Worm (Caenorhabditis elegans): Measurements from ENCODE around the gene K02E7.12.

The K02E7.12 gene

DNA sequence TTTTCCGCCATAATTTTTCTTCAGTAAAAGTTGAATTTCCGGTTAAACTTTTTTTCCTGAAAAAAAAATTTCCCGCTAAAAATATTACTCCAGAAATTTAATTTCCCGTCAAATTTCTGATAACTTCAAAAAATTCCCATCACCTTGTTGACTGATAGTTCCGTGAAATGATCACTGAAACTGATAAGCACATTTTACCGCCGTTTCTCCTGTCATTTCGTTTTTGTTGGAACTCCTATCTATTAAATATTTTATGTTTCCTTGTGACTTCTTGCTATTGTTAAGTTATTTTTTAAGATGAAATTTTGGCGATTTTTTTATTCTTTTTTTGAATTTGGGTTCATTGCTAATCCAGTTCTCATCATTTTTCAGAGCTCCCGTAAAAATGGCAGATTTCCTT lies 42.4 kb upstream of the K02E7.12 start, which contains the start of gene math-34:
TSS of gene math-34 (plus strand) at position 371 of the 400 bp plus-strand sequence.
- no peak for TF ChIP-seq K12H6.12 (tag; optimal IDR thresholded peaks at IDR 0.05)
- TF ChIP-seq tbp1 (GFP tag; optimal IDR thresholded peaks at IDR 0.05) = no peak
- peak; percentile 58 for TF ChIP-seq nhr-80 (tag; optimal IDR thresholded peaks at IDR 0.05)
- no peak for TF ChIP-seq ZK185.1 (tag; optimal IDR thresholded peaks at IDR 0.05; ENCODE audit: poor library complexity, severe bottlenecking)
- TF ChIP-seq F10E7.11 (tag; optimal IDR thresholded peaks at IDR 0.05) = no peak

DNA sequence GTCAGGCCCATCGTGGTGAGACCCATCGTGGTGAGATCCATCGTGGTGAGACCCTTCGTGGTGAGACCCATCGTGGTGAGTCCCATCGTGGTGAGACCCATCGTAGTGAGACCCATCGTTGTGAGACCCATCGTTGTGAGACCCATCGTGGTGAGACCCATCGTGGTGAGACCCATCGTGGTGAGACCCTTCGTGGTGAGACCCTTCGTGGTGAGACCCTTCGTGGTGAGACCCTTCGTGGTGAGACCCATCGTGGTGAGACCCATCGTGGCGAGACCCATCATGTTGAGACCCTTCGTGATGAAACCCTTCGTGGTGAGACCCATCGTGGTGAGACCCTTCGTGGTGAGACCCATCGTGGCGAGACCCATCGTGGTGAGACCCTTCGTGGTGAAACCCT lies 36.5 kb upstream of the K02E7.12 start:
- TF ChIP-seq attf-6 (GFP tag; IDR thresholded peaks at IDR 0.05) (0 out of 2 replicates have a peak, but pooled peaks have one; percentile 20), F33H1.4 (GFP tag; IDR thresholded peaks at IDR 0.05) (peak; percentile 44), lin-26 (GFP tag; IDR thresholded peaks at IDR 0.05) (0 out of 2 replicates have a peak, but pooled peaks have one; percentile 23)

DNA sequence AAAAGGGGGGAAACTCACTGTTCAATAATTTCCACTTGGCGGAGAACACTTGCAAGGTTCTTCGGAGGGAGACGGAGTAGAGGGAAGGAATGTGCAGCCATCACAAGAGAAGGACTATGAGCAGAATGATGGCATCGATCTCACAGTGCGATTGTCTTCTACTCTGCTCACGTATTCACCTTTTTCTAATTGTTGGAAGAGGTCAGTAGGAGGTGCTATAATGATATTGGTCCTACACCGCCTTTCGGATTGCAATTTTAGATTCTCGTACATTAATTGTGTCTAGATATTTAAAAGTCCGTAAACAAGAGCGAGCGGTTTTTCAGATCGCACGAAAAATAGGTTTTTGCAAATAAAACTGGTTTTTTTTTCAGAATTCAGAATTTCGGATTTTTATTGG lies 30.5 kb upstream of the K02E7.12 start, which contains the start of gene fbxb-39:
TSS of gene fbxb-39 (minus strand) at position 101 of the 400 bp plus-strand sequence.
- TF ChIP-seq sdz-38 (tag; optimal IDR thresholded peaks at IDR 0.05) = no peak
- no peak for TF ChIP-seq C06A6.2 (GFP tag; conservative IDR thresholded peaks at IDR 0.05)
- no peak for TF ChIP-seq rpc-1 (optimal IDR thresholded peaks at IDR 0.05)
- no peak for TF ChIP-seq rpc-1 (tag; optimal IDR thresholded peaks at IDR 0.05)
- no peak for TF ChIP-seq F23B12.7 (tag; optimal IDR thresholded peaks at IDR 0.05; ENCODE audit: insufficient read depth)
- no peak for TF ChIP-seq D2030.7 (GFP tag; IDR thresholded peaks at IDR 0.05)
- TF ChIP-seq C17E4.6 (GFP tag; IDR thresholded peaks at IDR 0.05) = no peak
- TF ChIP-seq Y53F4B.3 (GFP tag; IDR thresholded peaks at IDR 0.05) = no peak
- TF ChIP-seq Y53G8AR.9 (GFP tag; conservative IDR thresholded peaks at IDR 0.05) = no peak
- TF ChIP-seq attf-5 (GFP tag; optimal IDR thresholded peaks at IDR 0.05) = no peak
- TF ChIP-seq Y67H2A.10 (GFP tag; conservative IDR thresholded peaks at IDR 0.05) = no peak
- TF ChIP-seq ztf-22 (GFP tag; optimal IDR thresholded peaks at IDR 0.05) = no peak
- no peak for TF ChIP-seq akir-1 (GFP tag; optimal IDR thresholded peaks at IDR 0.05)
- no peak for TF ChIP-seq snpc-4 (GFP tag; optimal IDR thresholded peaks at IDR 0.05)
- TF ChIP-seq snpc-4 (tag; optimal IDR thresholded peaks at IDR 0.05) = no peak
- TF ChIP-seq let-607 (tag; optimal IDR thresholded peaks at IDR 0.05) = no peak
- no peak for TF ChIP-seq dox-1 (GFP tag; IDR thresholded peaks at IDR 0.05)
- no peak for TF ChIP-seq K11D2.4 (GFP tag; IDR thresholded peaks at IDR 0.05)

DNA sequence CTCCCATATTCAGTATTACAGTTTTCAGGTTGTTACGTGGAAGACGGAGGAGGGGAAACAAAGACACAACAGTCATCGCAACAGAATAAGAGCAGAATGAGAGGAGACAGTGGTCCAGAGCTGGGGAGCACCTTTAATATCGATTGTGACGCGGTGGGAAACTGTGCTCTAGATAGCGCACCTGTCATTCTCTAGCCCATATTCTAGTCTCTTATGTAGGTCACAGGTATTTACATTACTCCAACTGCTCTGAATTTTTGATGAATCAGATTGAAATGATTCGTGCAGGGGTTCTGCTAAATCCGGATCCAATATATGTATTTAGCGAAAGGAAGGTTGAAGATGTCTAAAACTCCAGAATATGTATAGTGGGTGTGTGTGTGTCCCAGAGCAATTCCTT lies 28.7 kb upstream of the K02E7.12 start, which contains the start of gene fbxb-41:
TSS of gene fbxb-41 (minus strand) at position 101 of the 400 bp plus-strand sequence.
- TF ChIP-seq attf-5 (GFP tag; optimal IDR thresholded peaks at IDR 0.05) = no peak
- no peak for TF ChIP-seq F37B4.10 (GFP tag; IDR thresholded peaks at IDR 0.05)
- TF ChIP-seq F23B12.7 (tag; optimal IDR thresholded peaks at IDR 0.05; ENCODE audit: insufficient read depth) = no peak
- TF ChIP-seq mcd-1 (GFP tag; IDR thresholded peaks at IDR 0.05) = no peak
- TF ChIP-seq nfya-2 (GFP tag; IDR thresholded peaks at IDR 0.05) = no peak
- no peak for TF ChIP-seq athp-1 (tag; optimal IDR thresholded peaks at IDR 0.05)
- no peak for TF ChIP-seq pbrm-1 (GFP tag; IDR thresholded peaks at IDR 0.05)
- no peak for TF ChIP-seq let-526 (GFP tag; IDR thresholded peaks at IDR 0.05)
- no peak for TF ChIP-seq atf-7 (tag; optimal IDR thresholded peaks at IDR 0.05)
- no peak for TF ChIP-seq lin-26 (GFP tag; IDR thresholded peaks at IDR 0.05)
- TF ChIP-seq lir-1 (GFP tag; conservative IDR thresholded peaks at IDR 0.05) = no peak
